Worm (Caenorhabditis elegans): ENCODE data around the gene ttr-10.

- no peak for TF ChIP-seq W03F9.2 (tag; optimal IDR thresholded peaks at IDR 0.05)
- no peak for TF ChIP-seq him-1 (tag; optimal IDR thresholded peaks at IDR 0.05)
- TF ChIP-seq dao-5 (tag; optimal IDR thresholded peaks at IDR 0.05) = no peak
These were observed 29.3 kb downstream of the ttr-10 start, which contains the start of gene C54F6.20 for ce11 chrV:7524447-7524846.

Measured in whole organism, L4/young adult.